Fruit fly (Drosophila melanogaster): ENCODE results near the gene SrpRbeta.

dm6 chr3L:8693558-8694502 is 26.2 kb downstream of the SrpRbeta start:
- no peak for TF ChIP-seq OdsH (GFP tag; optimal IDR thresholded peaks at IDR 0.05)
- no peak for TF ChIP-seq usp (GFP tag; optimal IDR thresholded peaks at IDR 0.05)
- no peak for TF ChIP-seq sage (GFP tag; optimal IDR thresholded peaks at IDR 0.05)
- TF ChIP-seq HLH106 (tag; optimal IDR thresholded peaks at IDR 0.05), result no peak
- TF ChIP-seq psq (GFP tag; optimal IDR thresholded peaks at IDR 0.05), result no peak
- TF ChIP-seq Myc (optimal IDR thresholded peaks at IDR 0.05), result no peak
- TF ChIP-seq Dif (GFP tag; optimal IDR thresholded peaks at IDR 0.05; ENCODE audit: partially characterized antibody), result no peak
- no peak for TF ChIP-seq fru (GFP tag; optimal IDR thresholded peaks at IDR 0.05)
- TF ChIP-seq Mio (GFP tag; optimal IDR thresholded peaks at IDR 0.05), result no peak
- TF ChIP-seq br (GFP tag; optimal IDR thresholded peaks at IDR 0.05), result no peak
- no peak for TF ChIP-seq dl (GFP tag; optimal IDR thresholded peaks at IDR 0.05; ENCODE audit: insufficient read depth in 1 of 2, partially characterized antibody in 2 of 2)
- TF ChIP-seq lola (GFP tag; optimal IDR thresholded peaks at IDR 0.05), result no peak
